Worm (Caenorhabditis elegans) whole organism, L2 larva: Measurements from ENCODE around the gene tiar-1.
A peak's percentile ranks its signal among the peaks of the same experiment; 100 is the strongest.

ENCODE experiments used
- C34F6.9 ChIP-seq: fragments of 150-350 bp; optimal IDR thresholded peaks from 2 replicates; lab custom pipeline; 2014; ENCODE audit warnings: missing biosample characterization, missing genetic modification characterization
- F13H6.1 ChIP-seq: sonication (generic microtip); optimal IDR thresholded peaks from 2 replicates; lab custom pipeline; 2016; ENCODE audit warnings: missing genetic modification characterization, missing compliant biosample characterization
- R02D3.7 ChIP-seq: fragments of 150-350 bp; optimal IDR thresholded peaks from 2 replicates; lab custom pipeline; 2014; ENCODE audit warnings: missing biosample characterization, missing genetic modification characterization
- Y55F3AM.14 ChIP-seq: fragments of 200-800 bp; sonication (Bioruptor generic); optimal IDR thresholded peaks from 2 replicates; lab custom pipeline; 2018; ENCODE audit warnings: mild to moderate bottlenecking, missing genetic modification characterization, missing compliant biosample characterization
- ZK546.5 ChIP-seq: sonication (generic microtip); optimal IDR thresholded peaks from 2 replicates; lab custom pipeline; 2017; ENCODE audit warnings: missing biosample characterization, missing genetic modification characterization
- alr-1 ChIP-seq: fragments of 150-350 bp; optimal IDR thresholded peaks from 2 replicates; lab custom pipeline; 2014; ENCODE audit warnings: missing biosample characterization, missing genetic modification characterization
- aly-2 ChIP-seq: fragments of 150-350 bp; optimal IDR thresholded peaks from 2 replicates; lab custom pipeline; 2014; ENCODE audit warnings: missing biosample characterization, missing genetic modification characterization
- ama-1 ChIP-seq: fragments of 150-350 bp; optimal IDR thresholded peaks from 2 replicates; lab custom pipeline; 2018; ENCODE audit warnings: inconsistent platforms
- blmp-1 ChIP-seq: sonication (generic microtip); optimal IDR thresholded peaks from 2 replicates; lab custom pipeline; 2017; ENCODE audit warnings: missing genetic modification characterization, mild to moderate bottlenecking, missing compliant biosample characterization, antibody characterized with exemption, moderate library complexity; ENCODE audit not compliant: insufficient read depth
- ceh-16 ChIP-seq: fragments of 150-350 bp; optimal IDR thresholded peaks from 2 replicates; lab custom pipeline; 2014; ENCODE audit warnings: missing biosample characterization, missing genetic modification characterization
- ceh-82 ChIP-seq: fragments of 150-350 bp; optimal IDR thresholded peaks from 2 replicates; lab custom pipeline; 2014; ENCODE audit warnings: missing biosample characterization, missing genetic modification characterization
- crh-2 ChIP-seq: sonication (generic microtip); optimal IDR thresholded peaks from 2 replicates; lab custom pipeline; 2017; ENCODE audit warnings: missing biosample characterization, missing genetic modification characterization
- dmd-4 ChIP-seq: sonication (generic microtip); optimal IDR thresholded peaks from 2 replicates; lab custom pipeline; 2017; ENCODE audit warnings: missing biosample characterization, missing genetic modification characterization
- egl-27 ChIP-seq: sonication (generic microtip); optimal IDR thresholded peaks from 3 replicates; lab custom pipeline; 2017; ENCODE audit warnings: missing biosample characterization, missing genetic modification reagents, missing genetic modification characterization
- elt-1 ChIP-seq: fragments of 150-350 bp; optimal IDR thresholded peaks from 2 replicates; lab custom pipeline; 2014; ENCODE audit warnings: missing biosample characterization, missing genetic modification characterization
- elt-3 ChIP-seq: sonication (generic microtip); optimal IDR thresholded peaks from 2 replicates; lab custom pipeline; 2017; ENCODE audit warnings: missing biosample characterization, missing genetic modification characterization
- fos-1 ChIP-seq: fragments of 150-350 bp; optimal IDR thresholded peaks from 2 replicates; lab custom pipeline; 2014; ENCODE audit warnings: missing biosample characterization, missing genetic modification characterization
- gmeb-1 ChIP-seq: fragments of 150-350 bp; optimal IDR thresholded peaks from 2 replicates; lab custom pipeline; 2014; ENCODE audit warnings: missing biosample characterization, missing genetic modification characterization
- lin-11 ChIP-seq: fragments of 150-350 bp; sonication (generic microtip); optimal IDR thresholded peaks from 2 replicates; lab custom pipeline; 2014; ENCODE audit warnings: missing biosample characterization, missing genetic modification characterization, inconsistent platforms, mixed read lengths
- lin-13 ChIP-seq: fragments of 150-350 bp; optimal IDR thresholded peaks from 2 replicates; lab custom pipeline; 2014; ENCODE audit warnings: missing biosample characterization, missing genetic modification reagents, missing genetic modification characterization
- lin-39 ChIP-seq: fragments of 150-350 bp; optimal IDR thresholded peaks from 2 replicates; lab custom pipeline; 2014; ENCODE audit warnings: missing biosample characterization, missing genetic modification reagents, missing genetic modification characterization
- lsy-2 ChIP-seq, 2 experiments: fragments of 150-350 bp in 1 of 2; sonication (generic microtip) in 1 of 2; optimal IDR thresholded peaks; 2 replicates each; lab custom pipeline; 2014 to 2017; ENCODE audit warnings: missing biosample characterization in 2 of 2, missing genetic modification characterization in 2 of 2
- mab-5 ChIP-seq: fragments of 150-350 bp; optimal IDR thresholded peaks from 2 replicates; lab custom pipeline; 2014; ENCODE audit warnings: missing biosample characterization, missing genetic modification characterization
- mbf-1 ChIP-seq: sonication (generic microtip); optimal IDR thresholded peaks from 2 replicates; lab custom pipeline; 2017; ENCODE audit warnings: missing biosample characterization, missing genetic modification characterization
- mdl-1 ChIP-seq, 2 experiments: fragments of 150-350 bp in 1 of 2; sonication (generic microtip) in 1 of 2; optimal IDR thresholded peaks; 2 replicates each; lab custom pipeline; 2017; ENCODE audit warnings: missing biosample characterization in 2 of 2, missing genetic modification characterization in 2 of 2
- nhr-10 ChIP-seq: sonication (generic microtip); optimal IDR thresholded peaks from 2 replicates; lab custom pipeline; 2017; ENCODE audit warnings: missing biosample characterization, missing genetic modification characterization
- nhr-11 ChIP-seq: fragments of 150-350 bp; optimal IDR thresholded peaks from 2 replicates; lab custom pipeline; 2014; ENCODE audit warnings: missing biosample characterization, missing genetic modification characterization
- nhr-12 ChIP-seq: fragments of 150-350 bp; optimal IDR thresholded peaks from 2 replicates; lab custom pipeline; 2014; ENCODE audit warnings: missing biosample characterization, missing genetic modification characterization
- nhr-129 ChIP-seq: fragments of 150-350 bp; optimal IDR thresholded peaks from 2 replicates; lab custom pipeline; 2014; ENCODE audit warnings: missing biosample characterization, missing genetic modification characterization
- nhr-21 ChIP-seq: fragments of 150-350 bp; optimal IDR thresholded peaks from 2 replicates; lab custom pipeline; 2014; ENCODE audit warnings: missing biosample characterization, missing genetic modification characterization
- nhr-23 ChIP-seq: fragments of 150-350 bp; optimal IDR thresholded peaks from 2 replicates; lab custom pipeline; 2014; ENCODE audit warnings: missing biosample characterization, missing genetic modification reagents, missing genetic modification characterization
- nhr-237 ChIP-seq: fragments of 150-350 bp; optimal IDR thresholded peaks from 2 replicates; lab custom pipeline; 2014; ENCODE audit warnings: missing biosample characterization, missing genetic modification characterization
- nhr-25 ChIP-seq: fragments of 150-350 bp; sonication (generic microtip); optimal IDR thresholded peaks from 3 replicates; lab custom pipeline; 2014; ENCODE audit warnings: missing biosample characterization, missing genetic modification characterization
- nhr-6 ChIP-seq: fragments of 150-350 bp; optimal IDR thresholded peaks from 2 replicates; lab custom pipeline; 2014; ENCODE audit warnings: missing biosample characterization, missing genetic modification characterization
- nhr-77 ChIP-seq: fragments of 150-350 bp; optimal IDR thresholded peaks from 2 replicates; lab custom pipeline; 2014; ENCODE audit warnings: missing biosample characterization, missing genetic modification characterization
- peb-1 ChIP-seq: fragments of 150-350 bp; optimal IDR thresholded peaks from 2 replicates; lab custom pipeline; 2014; ENCODE audit warnings: missing biosample characterization, missing genetic modification characterization
- sem-4 ChIP-seq: fragments of 150-350 bp; optimal IDR thresholded peaks from 2 replicates; lab custom pipeline; 2014; ENCODE audit warnings: missing biosample characterization, missing genetic modification reagents, missing genetic modification characterization
- skn-1 ChIP-seq: sonication (generic microtip); optimal IDR thresholded peaks from 2 replicates; lab custom pipeline; 2017; ENCODE audit warnings: missing biosample characterization, missing genetic modification characterization
- sma-3 ChIP-seq: sonication (generic microtip); optimal IDR thresholded peaks from 2 replicates; lab custom pipeline; 2016; ENCODE audit warnings: missing genetic modification reagents, missing genetic modification characterization, missing compliant biosample characterization
- sma-9 ChIP-seq, 2 experiments: fragments of 150-350 bp in 1 of 2; sonication (generic microtip) in 1 of 2; optimal IDR thresholded peaks; 2 replicates each; lab custom pipeline; 2014 to 2016; ENCODE audit warnings: missing genetic modification characterization in 2 of 2, mild to moderate bottlenecking in 1 of 2, missing biosample characterization in 1 of 2, missing compliant biosample characterization in 1 of 2, missing genetic modification reagents in 1 of 2, moderate library complexity in 1 of 2
- snpc-4 ChIP-seq: fragments of 150-350 bp; optimal IDR thresholded peaks from 2 replicates; lab custom pipeline; 2014; ENCODE audit warnings: missing biosample characterization, missing genetic modification characterization
- unc-39 ChIP-seq: fragments of 150-350 bp; optimal IDR thresholded peaks from 2 replicates; lab custom pipeline; 2014; ENCODE audit warnings: missing biosample characterization, missing genetic modification characterization
- unc-55 ChIP-seq: fragments of 150-350 bp; sonication (generic microtip); optimal IDR thresholded peaks from 3 replicates; lab custom pipeline; 2014; ENCODE audit warnings: missing biosample characterization, missing genetic modification reagents, missing genetic modification characterization
- unc-62 ChIP-seq: fragments of 150-350 bp; optimal IDR thresholded peaks from 2 replicates; lab custom pipeline; 2014; ENCODE audit warnings: missing biosample characterization, missing genetic modification reagents, missing genetic modification characterization
- zag-1 ChIP-seq: fragments of 150-350 bp; optimal IDR thresholded peaks from 2 replicates; lab custom pipeline; 2014; ENCODE audit warnings: missing biosample characterization, missing genetic modification characterization
- ztf-1 ChIP-seq: fragments of 200-800 bp; sonication (Bioruptor generic); conservative IDR thresholded peaks from 2 replicates; pipeline ENCODE4 v1.3.6; 2022; ENCODE audit warnings: missing genetic modification characterization, missing compliant biosample characterization
- ztf-11 ChIP-seq: sonication (generic microtip); optimal IDR thresholded peaks from 2 replicates; lab custom pipeline; 2017; ENCODE audit warnings: missing biosample characterization, missing genetic modification characterization
- ztf-4 ChIP-seq: fragments of 150-350 bp; optimal IDR thresholded peaks from 2 replicates; lab custom pipeline; 2014; ENCODE audit warnings: missing biosample characterization, missing genetic modification characterization

Gene tiar-1

DNA sequence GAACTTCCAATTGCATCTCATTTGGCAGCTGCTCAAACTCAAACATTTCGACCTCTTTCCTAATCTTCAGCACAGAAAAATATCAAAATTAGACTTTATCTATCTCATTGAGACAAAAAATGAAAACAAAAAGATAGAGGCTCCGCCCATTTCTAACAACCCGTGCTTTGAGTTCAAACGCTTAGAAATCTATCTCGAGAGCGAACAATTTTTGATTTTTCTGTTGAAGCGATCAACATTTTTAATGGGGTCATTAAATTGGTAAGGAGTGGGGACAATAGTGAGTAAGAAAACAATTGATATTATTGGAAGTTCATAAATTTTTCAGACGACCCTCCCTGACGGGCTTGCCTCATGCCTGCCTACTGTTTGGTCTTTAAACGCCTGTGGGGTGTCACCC is 15.8 kb downstream of the tiar-1 start, which contains the start of the genes C25H3.10 and C25H3.1:
C25H3.10 (minus strand) TSS at position 101 of the 400 bp plus-strand sequence.
C25H3.1 (plus strand) TSS at position 203 of the 400 bp plus-strand sequence.
- TF ChIP-seq nhr-21 (tag; lab: Kevin White, UChicago): no peak
- TF ChIP-seq gmeb-1 (tag; lab: Kevin White, UChicago): no peak
- peak; percentile 6 for TF ChIP-seq snpc-4 (tag; lab: Kevin White, UChicago)
- TF ChIP-seq Y55F3AM.14 (GFP tag; lab: Kevin White, UChicago): no peak

DNA sequence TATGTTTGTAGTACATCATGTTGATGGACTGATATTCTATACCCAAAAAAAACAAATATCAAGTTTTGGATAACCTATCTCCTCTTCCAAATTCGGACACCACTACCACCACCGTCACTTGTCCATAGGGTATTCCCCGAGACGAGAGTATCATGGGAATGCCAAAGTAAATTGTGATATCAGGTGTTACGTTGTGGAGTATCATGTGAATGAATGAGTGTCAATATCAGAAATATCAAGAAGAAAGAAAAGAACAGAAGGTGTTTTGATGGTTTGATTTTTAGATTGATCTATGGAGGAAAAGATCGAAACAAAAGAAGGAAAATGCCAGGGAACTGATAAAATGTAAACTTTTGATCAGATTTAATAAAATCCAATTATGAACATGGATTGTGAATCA is 16.4 kb downstream of the tiar-1 start:
- TF ChIP-seq fos-1 (tag; lab: Kevin White, UChicago): peak; percentile 32
- TF ChIP-seq dmd-4 (tag; lab: Kevin White, UChicago): no peak
- TF ChIP-seq C34F6.9 (tag; lab: Kevin White, UChicago): peak; percentile 43
- no peak for TF ChIP-seq ZK546.5
- no peak for TF ChIP-seq nhr-10 (tag; lab: Kevin White, UChicago)
- TF ChIP-seq nhr-12: no peak
- no peak for TF ChIP-seq zag-1 (tag; lab: Kevin White, UChicago)
- peak; percentile 60 for TF ChIP-seq gmeb-1 (tag; lab: Kevin White, UChicago)
- no peak for TF ChIP-seq alr-1 (tag; lab: Kevin White, UChicago)
- TF ChIP-seq lin-13 (GFP tag; lab: Kevin White, UChicago): no peak
- TF ChIP-seq mbf-1 (tag; lab: Kevin White, UChicago): no peak
- TF ChIP-seq nhr-25 (tag; lab: Kevin White, UChicago): no peak
- TF ChIP-seq ama-1: no peak
- no peak for TF ChIP-seq ztf-1 (GFP tag; lab: Robert Waterston, UW)
- no peak for TF ChIP-seq nhr-23 (tag; lab: Kevin White, UChicago)
- no peak for TF ChIP-seq aly-2 (tag; lab: Kevin White, UChicago)
- TF ChIP-seq skn-1 (tag; lab: Kevin White, UChicago): no peak
- TF ChIP-seq Y55F3AM.14 (GFP tag; lab: Kevin White, UChicago): no peak
- no peak for TF ChIP-seq lin-11 (tag; lab: Kevin White, UChicago)
- no peak for TF ChIP-seq nhr-6
- TF ChIP-seq lin-39 (tag; lab: Kevin White, UChicago): no peak
- TF ChIP-seq nhr-21 (tag; lab: Kevin White, UChicago): peak; percentile 35
- no peak for TF ChIP-seq ztf-11 (tag; lab: Kevin White, UChicago)
- peak; percentile 34 for TF ChIP-seq ztf-4 (tag; lab: Kevin White, UChicago)
- TF ChIP-seq elt-3 (tag; lab: Kevin White, UChicago): no peak
- TF ChIP-seq R02D3.7 (tag; lab: Kevin White, UChicago): no peak
- TF ChIP-seq lsy-2 (tag; optimal IDR thresholded peaks at IDR 0.05; lab: Kevin White, UChicago): peak in 1 of 2 experiments; percentile 44
- TF ChIP-seq nhr-11 (tag; lab: Kevin White, UChicago): no peak
- TF ChIP-seq sma-3 (GFP tag; lab: Kevin White, UChicago): peak; percentile 27
- no peak for TF ChIP-seq unc-62
- peak; percentile 80 for TF ChIP-seq sma-9 (GFP tag; optimal IDR thresholded peaks at IDR 0.05; lab: Kevin White, UChicago)
- no peak for TF ChIP-seq sma-9 (tag; optimal IDR thresholded peaks at IDR 0.05; lab: Kevin White, UChicago)
- TF ChIP-seq crh-2 (tag; lab: Kevin White, UChicago): peak; percentile 49
- TF ChIP-seq mdl-1 (tag; optimal IDR thresholded peaks at IDR 0.05; lab: Kevin White, UChicago): no peak
- TF ChIP-seq unc-55 (GFP tag; lab: Kevin White, UChicago): no peak
- TF ChIP-seq sem-4 (tag; lab: Kevin White, UChicago): no peak
- TF ChIP-seq ceh-82 (tag; lab: Kevin White, UChicago): no peak
- no peak for TF ChIP-seq egl-27 (tag; lab: Kevin White, UChicago)
- no peak for TF ChIP-seq blmp-1 (tag; lab: Kevin White, UChicago)
- no peak for TF ChIP-seq elt-1 (tag; lab: Kevin White, UChicago)
- TF ChIP-seq snpc-4 (tag; lab: Kevin White, UChicago): peak; percentile 59
- no peak for TF ChIP-seq nhr-237 (tag; lab: Kevin White, UChicago)
- no peak for TF ChIP-seq unc-39 (tag; lab: Kevin White, UChicago)
- TF ChIP-seq mab-5: no peak
- TF ChIP-seq peb-1: no peak
- TF ChIP-seq F13H6.1 (tag; lab: Kevin White, UChicago): peak; percentile 10
- no peak for TF ChIP-seq ceh-16 (tag; lab: Kevin White, UChicago)
- no peak for TF ChIP-seq nhr-77 (tag; lab: Kevin White, UChicago)
- peak; percentile 86 for TF ChIP-seq nhr-129 (tag; lab: Kevin White, UChicago)
